Worm (Caenorhabditis elegans) whole organism, early embryonic: ENCODE measurements around the gene Y47D3A.20.

ENCODE experiments used
- B0310.2 ChIP-seq: sonication (generic microtip); optimal IDR thresholded peaks from 2 replicates; lab custom pipeline; 2016; ENCODE audit warnings: mild to moderate bottlenecking, missing genetic modification characterization, missing compliant biosample characterization
- ama-1 ChIP-seq: fragments of 150-350 bp; optimal IDR thresholded peaks from 2 replicates; lab custom pipeline; 2014
- ceh-36 ChIP-seq: sonication (generic microtip); optimal IDR thresholded peaks from 2 replicates; lab custom pipeline; 2016; ENCODE audit warnings: missing genetic modification characterization, inconsistent platforms, missing compliant biosample characterization

DNA sequence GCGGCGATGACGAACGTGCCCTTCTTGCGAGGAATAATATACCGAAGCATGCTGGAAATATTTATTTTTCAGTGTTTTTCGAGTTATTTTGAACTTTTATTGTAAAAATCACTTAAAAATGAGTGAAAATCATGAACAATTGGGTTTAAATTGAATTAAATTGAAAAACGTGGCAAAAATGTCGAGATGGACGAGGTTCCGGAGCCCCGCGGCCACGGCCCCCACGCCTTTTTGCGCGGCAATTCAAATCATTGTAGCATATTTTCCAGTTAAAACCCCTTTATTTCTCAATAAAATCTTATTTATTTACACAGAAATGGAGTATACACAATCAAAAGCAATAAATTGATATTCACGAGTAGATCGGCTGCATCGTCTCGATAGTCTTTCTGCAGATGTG lies 11.2 kb downstream of the Y47D3A.20 start:
- TF ChIP-seq B0310.2 (no peak), ama-1 (lab: Kevin White, UChicago) (no peak), ceh-36 (tag; lab: Kevin White, UChicago) (no peak)
